Fruit fly (Drosophila melanogaster) whole organism, embryonic: Measurements from ENCODE around the gene Pink1.
A peak's percentile ranks its signal among the peaks of the same experiment; 100 is the strongest.

Experiments used
- Aef1 ChIP-seq: fragments of 200-800 bp; sonication (Bioruptor generic); IDR thresholded peaks from 3 replicates; pipeline ENCODE4 v1.3.6; 2022; ENCODE audit warnings: missing biosample characterization, missing genetic modification characterization
- Bteb2 ChIP-seq: fragments of 200-800 bp; sonication (Bioruptor generic); optimal IDR thresholded peaks from 2 replicates; lab custom pipeline; 2016; ENCODE audit warnings: missing biosample characterization, missing genetic modification characterization
- C15 ChIP-seq: fragments of 200-800 bp; sonication (Bioruptor generic); IDR thresholded peaks from 3 replicates; pipeline ENCODE4 v1.3.6; 2022; ENCODE audit warnings: missing biosample characterization, missing genetic modification characterization
- CG10565 ChIP-seq: fragments of 200-800 bp; sonication (Bioruptor generic); optimal IDR thresholded peaks from 3 replicates; lab custom pipeline; 2016; ENCODE audit warnings: missing biosample characterization, mild to moderate bottlenecking, missing genetic modification characterization
- CG14441 ChIP-seq: fragments of 200-800 bp; sonication (Bioruptor generic); IDR thresholded peaks from 2 replicates; pipeline ENCODE4 v1.3.6; 2022; ENCODE audit warnings: missing biosample characterization, missing genetic modification characterization
- CG15011 ChIP-seq: fragments of 200-800 bp; sonication (Bioruptor generic); optimal IDR thresholded peaks from 3 replicates; lab custom pipeline; 2018; ENCODE audit warnings: missing biosample characterization, mild to moderate bottlenecking, missing genetic modification characterization
- CG15073 ChIP-seq: fragments of 200-800 bp; sonication (Bioruptor generic); optimal IDR thresholded peaks from 2 replicates; lab custom pipeline; 2016; ENCODE audit warnings: missing biosample characterization, missing genetic modification characterization
- CG1603 ChIP-seq: fragments of 200-800 bp; sonication (Bioruptor generic); optimal IDR thresholded peaks from 2 replicates; lab custom pipeline; 2019; ENCODE audit warnings: missing biosample characterization, mild to moderate bottlenecking, missing genetic modification characterization, moderate library complexity
- CG16779 ChIP-seq: fragments of 200-800 bp; sonication (Bioruptor generic); IDR thresholded peaks from 2 replicates; pipeline ENCODE4 v1.3.6; 2022; ENCODE audit warnings: missing biosample characterization, missing genetic modification characterization
- CG17359 ChIP-seq: fragments of 200-800 bp; sonication (Bioruptor generic); optimal IDR thresholded peaks from 3 replicates; lab custom pipeline; 2018; ENCODE audit warnings: missing biosample characterization, mild to moderate bottlenecking, missing genetic modification characterization, moderate library complexity
- CG18476 ChIP-seq: fragments of 200-800 bp; sonication (Bioruptor generic); optimal IDR thresholded peaks from 2 replicates; lab custom pipeline; 2016; ENCODE audit warnings: missing biosample characterization, mild to moderate bottlenecking, missing genetic modification characterization
- CG31388 ChIP-seq: fragments of 200-800 bp; sonication (Bioruptor generic); optimal IDR thresholded peaks from 2 replicates; lab custom pipeline; 2016; ENCODE audit warnings: missing biosample characterization, missing genetic modification characterization
- CG32772 ChIP-seq: fragments of 200-800 bp; sonication (Bioruptor generic); IDR thresholded peaks from 2 replicates; pipeline ENCODE4 v1.3.6; 2022; ENCODE audit warnings: missing biosample characterization, missing genetic modification characterization
- CG4617 ChIP-seq: fragments of 200-800 bp; sonication (Bioruptor generic); optimal IDR thresholded peaks from 3 replicates; lab custom pipeline; 2016; ENCODE audit warnings: missing biosample characterization, missing genetic modification characterization, borderline replicate concordance
- CG4854 ChIP-seq: fragments of 200-800 bp; sonication (Bioruptor generic); optimal IDR thresholded peaks from 2 replicates; lab custom pipeline; 2016; ENCODE audit warnings: missing biosample characterization, missing genetic modification characterization, inconsistent platforms
- CG6254 ChIP-seq: fragments of 200-800 bp; sonication (Bioruptor generic); optimal IDR thresholded peaks from 3 replicates; lab custom pipeline; 2017; ENCODE audit warnings: mild to moderate bottlenecking, missing biosample characterization, missing genetic modification reagents, missing genetic modification characterization
- CG8089 ChIP-seq: fragments of 200-800 bp; sonication (Bioruptor generic); optimal IDR thresholded peaks from 3 replicates; lab custom pipeline; 2016; ENCODE audit warnings: missing biosample characterization, missing genetic modification characterization
- CG8924 ChIP-seq: fragments of 200-800 bp; optimal IDR thresholded peaks from 3 replicates; lab custom pipeline; 2019; ENCODE audit warnings: missing biosample characterization, mild to moderate bottlenecking, missing genetic modification characterization, moderate library complexity
- CG9215 ChIP-seq: fragments of 200-800 bp; sonication (Bioruptor generic); IDR thresholded peaks from 2 replicates; pipeline ENCODE4 v1.3.6; 2022; ENCODE audit warnings: missing biosample characterization, missing genetic modification characterization
- CG9797 ChIP-seq: fragments of 200-800 bp; sonication (Bioruptor generic); optimal IDR thresholded peaks from 3 replicates; lab custom pipeline; 2018; ENCODE audit warnings: missing biosample characterization, mild to moderate bottlenecking, missing genetic modification characterization
- Camta ChIP-seq: fragments of 200-800 bp; sonication (Bioruptor generic); optimal IDR thresholded peaks from 2 replicates; lab custom pipeline; 2016; ENCODE audit warnings: missing biosample characterization, missing genetic modification characterization
- Dip2 ChIP-seq: fragments of 200-800 bp; sonication (Bioruptor generic); IDR thresholded peaks from 2 replicates; pipeline ENCODE4 v1.3.6; 2022; ENCODE audit warnings: missing biosample characterization, missing genetic modification characterization
- ERR ChIP-seq: fragments of 200-800 bp; sonication (Bioruptor generic); optimal IDR thresholded peaks from 2 replicates; lab custom pipeline; 2016; ENCODE audit warnings: missing biosample characterization, missing genetic modification characterization
- HLH3B ChIP-seq: fragments of 200-800 bp; sonication (Bioruptor generic); IDR thresholded peaks from 2 replicates; pipeline ENCODE4 v1.3.6; 2022; ENCODE audit warnings: missing biosample characterization, missing genetic modification characterization
- Hr78 ChIP-seq, 2 experiments: fragments of 200-800 bp in 1 of 2; fragments of >200 bp in 1 of 2; sonication (Bioruptor generic) in 1 of 2; optimal IDR thresholded peaks; 2 replicates each; lab custom pipeline; 2017 to 2019; ENCODE audit warnings: missing biosample characterization in 2 of 2, missing genetic modification characterization in 2 of 2, mild to moderate bottlenecking in 1 of 2, moderate library complexity in 1 of 2
- Lhr ChIP-seq: fragments of 200-800 bp; sonication (Bioruptor generic); optimal IDR thresholded peaks from 3 replicates; lab custom pipeline; 2017; ENCODE audit warnings: mild to moderate bottlenecking, missing biosample characterization, missing genetic modification reagents, missing genetic modification characterization
- MESR4 ChIP-seq: fragments of 200-800 bp; sonication (Bioruptor generic); optimal IDR thresholded peaks from 2 replicates; lab custom pipeline; 2018; ENCODE audit warnings: missing biosample characterization, mild to moderate bottlenecking, missing genetic modification characterization, moderate library complexity
- NC2α ChIP-seq: fragments of 200-800 bp; sonication (Bioruptor generic); optimal IDR thresholded peaks from 2 replicates; lab custom pipeline; 2016; ENCODE audit warnings: missing biosample characterization, missing genetic modification characterization
- Neu2 ChIP-seq: fragments of 200-800 bp; sonication (Bioruptor generic); optimal IDR thresholded peaks from 3 replicates; lab custom pipeline; 2016; ENCODE audit warnings: missing biosample characterization, missing genetic modification characterization, borderline replicate concordance
- Nf-YA ChIP-seq: fragments of 200-800 bp; sonication (Bioruptor generic); IDR thresholded peaks from 2 replicates; pipeline ENCODE4 v1.3.6; 2022; ENCODE audit warnings: missing biosample characterization, missing genetic modification characterization
- Oaz ChIP-seq: fragments of 200-800 bp; sonication (Bioruptor generic); IDR thresholded peaks from 2 replicates; pipeline ENCODE4 v1.3.6; 2022; ENCODE audit warnings: missing biosample characterization, missing genetic modification characterization
- Sry-δ ChIP-seq: fragments of 200-800 bp; sonication (Bioruptor generic); optimal IDR thresholded peaks from 2 replicates; lab custom pipeline; 2016; ENCODE audit warnings: missing biosample characterization, missing genetic modification characterization
- Usf ChIP-seq: fragments of 200-800 bp; sonication (Bioruptor generic); optimal IDR thresholded peaks from 2 replicates; lab custom pipeline; 2017; ENCODE audit warnings: missing genotype, missing biosample characterization, missing genetic modification characterization
- Vsx1 ChIP-seq: fragments of 200-800 bp; sonication (Bioruptor generic); optimal IDR thresholded peaks from 2 replicates; lab custom pipeline; 2017; ENCODE audit warnings: missing biosample characterization, mild to moderate bottlenecking, missing genetic modification characterization, missing genetic modification reagents
- cad ChIP-seq: fragments of >200 bp; optimal IDR thresholded peaks from 2 replicates; lab custom pipeline; 2017; ENCODE audit warnings: missing biosample characterization, missing genetic modification characterization
- chm ChIP-seq: fragments of 200-800 bp; sonication (Bioruptor generic); IDR thresholded peaks from 2 replicates; pipeline ENCODE4 v1.3.6; 2022; ENCODE audit warnings: missing biosample characterization, missing genetic modification characterization
- danr ChIP-seq: fragments of 200-800 bp; sonication (Bioruptor generic); IDR thresholded peaks from 2 replicates; pipeline ENCODE4 v1.3.6; 2022; ENCODE audit warnings: missing biosample characterization, missing genetic modification characterization
- eve ChIP-seq, 2 experiments: fragments of >200 bp; optimal IDR thresholded peaks; 2 replicates each; lab custom pipeline; 2017; ENCODE audit warnings: missing biosample characterization in 2 of 2, missing genetic modification characterization in 2 of 2
- fd96Cb ChIP-seq: fragments of 200-800 bp; sonication (Bioruptor generic); optimal IDR thresholded peaks from 2 replicates; lab custom pipeline; 2018; ENCODE audit warnings: missing biosample characterization, mild to moderate bottlenecking, missing genetic modification characterization, moderate library complexity
- gcm2 ChIP-seq: fragments of 200-800 bp; sonication (Bioruptor generic); optimal IDR thresholded peaks from 2 replicates; lab custom pipeline; 2016; ENCODE audit warnings: missing biosample characterization, missing genetic modification characterization
- klu ChIP-seq: fragments of 200-800 bp; sonication (Bioruptor generic); IDR thresholded peaks from 2 replicates; pipeline ENCODE4 v1.3.6; 2022; ENCODE audit warnings: missing biosample characterization, missing genetic modification characterization
- maf-S ChIP-seq: fragments of 200-800 bp; sonication (Bioruptor generic); optimal IDR thresholded peaks from 2 replicates; lab custom pipeline; 2016; ENCODE audit warnings: missing biosample characterization, missing genetic modification characterization
- otp ChIP-seq: fragments of 200-800 bp; sonication (Bioruptor generic); IDR thresholded peaks from 3 replicates; pipeline ENCODE4, ENCODE4 v1.3.6; 2022; ENCODE audit warnings: missing biosample characterization, missing genetic modification characterization
- phol ChIP-seq: fragments of 200-800 bp; sonication (Bioruptor generic); optimal IDR thresholded peaks from 3 replicates; lab custom pipeline; 2018; ENCODE audit warnings: missing biosample characterization, mild to moderate bottlenecking, missing genetic modification characterization, moderate library complexity
- pum ChIP-seq: fragments of 200-800 bp; sonication (Bioruptor generic); optimal IDR thresholded peaks from 2 replicates; lab custom pipeline; 2016; ENCODE audit warnings: missing biosample characterization, missing genetic modification characterization
- rib ChIP-seq: fragments of 200-800 bp; sonication (Bioruptor generic); IDR thresholded peaks from 2 replicates; pipeline ENCODE4 v1.3.6; 2022; ENCODE audit warnings: missing biosample characterization, missing genetic modification characterization
- sens ChIP-seq: fragments of 200-800 bp; sonication (Bioruptor generic); peaks from one replicate; lab custom pipeline; 2016; ENCODE audit warnings: missing biosample characterization, missing genetic modification characterization
- seq ChIP-seq: fragments of 200-800 bp; sonication (Bioruptor generic); IDR thresholded peaks from 2 replicates; pipeline ENCODE4 v1.3.6; 2022; ENCODE audit warnings: missing biosample characterization, missing genetic modification characterization
- tap ChIP-seq: fragments of 200-800 bp; optimal IDR thresholded peaks from 3 replicates; lab custom pipeline; 2019; ENCODE audit warnings: missing biosample characterization, mild to moderate bottlenecking, missing genetic modification characterization, moderate library complexity
- tll ChIP-seq, 2 experiments: fragments of 200-800 bp in 1 of 2; fragments of >200 bp in 1 of 2; sonication (Bioruptor generic) in 1 of 2; optimal IDR thresholded peaks; 2 replicates each; lab custom pipeline; 2017 to 2019; ENCODE audit warnings: missing biosample characterization in 2 of 2, missing genetic modification characterization in 2 of 2, mild to moderate bottlenecking in 1 of 2, moderate library complexity in 1 of 2
- twi ChIP-seq: fragments of 200-800 bp; optimal IDR thresholded peaks from 2 replicates; lab custom pipeline; 2019; ENCODE audit warnings: missing biosample characterization, mild to moderate bottlenecking, missing genetic modification characterization, moderate library complexity
- wdn ChIP-seq: fragments of 200-800 bp; sonication (Bioruptor generic); IDR thresholded peaks from 2 replicates; pipeline ENCODE4 v1.3.6; 2022; ENCODE audit warnings: missing biosample characterization, missing genetic modification characterization

Pink1 gene

DNA sequence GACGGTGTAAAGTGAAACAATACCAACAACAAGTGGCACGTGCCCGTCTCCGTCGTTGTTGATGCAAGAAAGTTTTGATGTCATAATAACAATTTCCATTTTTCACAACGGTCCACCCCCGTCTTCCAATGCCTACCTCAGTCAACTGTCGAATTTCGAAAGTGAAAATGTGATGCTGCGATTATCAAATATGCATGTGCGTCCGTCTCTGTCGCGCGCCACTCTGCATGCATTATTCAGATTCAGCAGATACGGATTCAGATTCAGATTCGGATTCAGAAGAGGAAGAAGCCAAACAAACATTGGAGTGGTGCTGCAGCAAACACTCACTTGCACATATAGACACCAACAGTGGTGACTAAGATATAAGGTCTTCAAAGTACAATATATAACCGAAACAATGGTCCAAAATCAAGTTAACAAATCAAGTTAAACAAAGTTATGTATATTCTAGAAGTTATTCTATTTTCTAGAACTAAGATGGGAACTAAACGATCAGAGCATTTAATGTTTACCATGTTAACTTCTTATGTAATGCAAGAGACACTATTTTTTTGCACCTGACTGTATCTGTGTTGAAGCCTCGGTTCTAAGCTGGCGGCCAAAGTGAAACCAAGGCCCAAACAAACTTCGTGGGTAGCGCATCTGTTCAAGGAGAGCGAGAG is 40.9 kb upstream of the Pink1 start (continued):
- TF ChIP-seq sens, result peak; percentile 85
- no peak for TF ChIP-seq CG9797
- TF ChIP-seq CG17359 (tag; lab: Kevin White, UChicago), result peak; percentile 6
- no peak for TF ChIP-seq Oaz (GFP tag; lab: Robert Waterston, UW)
- TF ChIP-seq danr (GFP tag; lab: Robert Waterston, UW), result no peak
- no peak for TF ChIP-seq wdn
- TF ChIP-seq CG15011 (GFP tag; lab: Kevin White, UChicago), result no peak
- TF ChIP-seq CG18476, result no peak
- TF ChIP-seq CG14441 (GFP tag; lab: Robert Waterston, UW), result no peak
- TF ChIP-seq CG15073 (GFP tag; lab: Kevin White, UChicago), result peak; percentile 7
- no peak for TF ChIP-seq Aef1
- TF ChIP-seq CG8089 (GFP tag; lab: Kevin White, UChicago), result no peak
- TF ChIP-seq fd96Cb (tag; lab: Kevin White, UChicago), result peak; percentile 34
- no peak for TF ChIP-seq maf-S (GFP tag; lab: Kevin White, UChicago)
- no peak for TF ChIP-seq otp
- peak; percentile 49 for TF ChIP-seq phol (tag; lab: Kevin White, UChicago)
- peak; percentile 41; the same call in 1 of the 2 replicates for TF ChIP-seq HLH3B (GFP tag; lab: Robert Waterston, UW)
- no peak for TF ChIP-seq cad (GFP tag; lab: Kevin White, UChicago)
- no peak for TF ChIP-seq klu (GFP tag; lab: Robert Waterston, UW)
- TF ChIP-seq eve (GFP tag; optimal IDR thresholded peaks at IDR 0.05; lab: Kevin White, UChicago), result no peak
- TF ChIP-seq Camta, result no peak
- TF ChIP-seq pum (GFP tag; lab: Kevin White, UChicago), result no peak
- no peak for TF ChIP-seq rib (GFP tag; lab: Robert Waterston, UW)
- TF ChIP-seq Lhr (GFP tag; lab: Kevin White, UChicago), result no peak
- no peak for TF ChIP-seq seq (GFP tag; lab: Robert Waterston, UW)
- no peak for TF ChIP-seq Sry-δ (GFP tag; lab: Kevin White, UChicago)
- TF ChIP-seq Usf (GFP tag; lab: Kevin White, UChicago), result no peak
- no peak for TF ChIP-seq CG9215
- TF ChIP-seq MESR4 (GFP tag; lab: Kevin White, UChicago), result no peak
- no peak for TF ChIP-seq CG8924 (tag; lab: Kevin White, UChicago)
- no peak for TF ChIP-seq CG6254
- TF ChIP-seq NC2α, result no peak
- TF ChIP-seq Dip2 (GFP tag; lab: Robert Waterston, UW), result no peak
- no peak for TF ChIP-seq gcm2 (GFP tag; lab: Kevin White, UChicago)
- no peak for TF ChIP-seq C15 (GFP tag; lab: Robert Waterston, UW)
- no peak for TF ChIP-seq CG32772 (GFP tag; lab: Robert Waterston, UW)
- TF ChIP-seq Neu2 (GFP tag; lab: Kevin White, UChicago), result no peak
- no peak for TF ChIP-seq Vsx1 (GFP tag; lab: Kevin White, UChicago)
- no peak for TF ChIP-seq CG4617 (GFP tag; lab: Kevin White, UChicago)
- TF ChIP-seq chm (GFP tag; lab: Robert Waterston, UW), result no peak
- no peak for TF ChIP-seq Nf-YA (GFP tag; lab: Robert Waterston, UW)
- no peak for TF ChIP-seq CG4854 (GFP tag; lab: Kevin White, UChicago)
- TF ChIP-seq tll (GFP tag; optimal IDR thresholded peaks at IDR 0.05; lab: Kevin White, UChicago), result no peak
- TF ChIP-seq CG16779 (GFP tag; lab: Robert Waterston, UW), result no peak
- no peak for TF ChIP-seq Hr78 (GFP tag; optimal IDR thresholded peaks at IDR 0.05; lab: Kevin White, UChicago)
- TF ChIP-seq CG10565 (GFP tag; lab: Kevin White, UChicago), result no peak
- no peak for TF ChIP-seq tap (tag; lab: Kevin White, UChicago)
- TF ChIP-seq CG1603 (tag; lab: Kevin White, UChicago), result peak; percentile 54
- no peak for TF ChIP-seq CG31388 (GFP tag; lab: Kevin White, UChicago)
- no peak for TF ChIP-seq Bteb2 (GFP tag; lab: Kevin White, UChicago)
- no peak for TF ChIP-seq ERR (GFP tag; lab: Kevin White, UChicago)
- TF ChIP-seq twi (tag; lab: Kevin White, UChicago), result no peak
